Fruit fly (Drosophila melanogaster) whole organism, embryonic: ENCODE data around the gene ATPsyngamma.

Source experiments
- Asciz ChIP-seq: fragments of 200-800 bp; sonication (Bioruptor generic); optimal IDR thresholded peaks from 2 replicates; lab custom pipeline; 2017; ENCODE audit warnings: missing biosample characterization, mild to moderate bottlenecking, missing genetic modification characterization, missing genetic modification reagents
- Bgb ChIP-seq: fragments of 200-800 bp; sonication (Bioruptor generic); IDR thresholded peaks from 2 replicates; pipeline ENCODE4 v1.3.6; 2022; ENCODE audit warnings: missing biosample characterization, missing genetic modification characterization; ENCODE audit not compliant: partially characterized antibody
- CG10462 ChIP-seq: fragments of 200-800 bp; sonication (Bioruptor generic); optimal IDR thresholded peaks from 2 replicates; lab custom pipeline; 2016; ENCODE audit warnings: missing biosample characterization, missing genetic modification characterization
- CG11723 ChIP-seq: fragments of 200-800 bp; sonication (Bioruptor generic); optimal IDR thresholded peaks from 2 replicates; lab custom pipeline; 2017; ENCODE audit warnings: missing biosample characterization, mild to moderate bottlenecking, missing genetic modification characterization
- CG13287 ChIP-seq: fragments of 200-800 bp; sonication (Bioruptor generic); IDR thresholded peaks from 2 replicates; pipeline ENCODE4 v1.3.6; 2022; ENCODE audit warnings: missing biosample characterization, missing genetic modification characterization; ENCODE audit not compliant: partially characterized antibody
- CG15601 ChIP-seq: fragments of 200-800 bp; sonication (Bioruptor generic); optimal IDR thresholded peaks from 3 replicates; lab custom pipeline; 2019; ENCODE audit warnings: missing biosample characterization, mild to moderate bottlenecking, missing genetic modification characterization, moderate library complexity
- CG17328 ChIP-seq: fragments of 200-800 bp; sonication (Bioruptor generic); IDR thresholded peaks from 2 replicates; pipeline ENCODE4 v1.3.6; 2022; ENCODE audit warnings: missing biosample characterization, missing genetic modification characterization
- CG18599 ChIP-seq: fragments of 200-800 bp; sonication (Bioruptor generic); optimal IDR thresholded peaks from 3 replicates; lab custom pipeline; 2017; ENCODE audit warnings: missing biosample characterization, missing genetic modification characterization, mild to moderate bottlenecking, moderate library complexity, missing genetic modification reagents
- CG2199 ChIP-seq: fragments of 200-800 bp; sonication (Bioruptor generic); IDR thresholded peaks from 3 replicates; pipeline ENCODE4 v1.3.6; 2022; ENCODE audit warnings: missing biosample characterization, missing genetic modification characterization
- CG2712 ChIP-seq: fragments of 200-800 bp; optimal IDR thresholded peaks from 3 replicates; lab custom pipeline; 2019; ENCODE audit warnings: missing biosample characterization, mild to moderate bottlenecking, missing genetic modification characterization, moderate library complexity
- CG3065 ChIP-seq: fragments of 200-800 bp; sonication (Bioruptor generic); optimal IDR thresholded peaks from 2 replicates; lab custom pipeline; 2016; ENCODE audit warnings: missing biosample characterization, missing genetic modification characterization
- CG3726 ChIP-seq: fragments of 200-800 bp; sonication (Bioruptor generic); IDR thresholded peaks from 3 replicates; pipeline ENCODE4, ENCODE4 v1.3.6; 2022; ENCODE audit warnings: missing biosample characterization, missing genetic modification characterization
- CG42726 ChIP-seq: fragments of 200-800 bp; sonication (Bioruptor generic); IDR thresholded peaks from 2 replicates; pipeline ENCODE4 v1.3.6; 2022; ENCODE audit warnings: missing biosample characterization, missing genetic modification characterization; ENCODE audit not compliant: partially characterized antibody
- CG6854 ChIP-seq: fragments of 200-800 bp; sonication (Bioruptor generic); optimal IDR thresholded peaks from 3 replicates; lab custom pipeline; 2017; ENCODE audit warnings: missing biosample characterization, mild to moderate bottlenecking, missing genetic modification characterization
- CG7839 ChIP-seq: fragments of 200-800 bp; sonication (Bioruptor generic); optimal IDR thresholded peaks from 3 replicates; lab custom pipeline; 2018; ENCODE audit warnings: missing biosample characterization, mild to moderate bottlenecking, missing genetic modification characterization, moderate library complexity
- D19A ChIP-seq: fragments of 200-800 bp; optimal IDR thresholded peaks from 3 replicates; lab custom pipeline; 2019; ENCODE audit warnings: missing biosample characterization, mild to moderate bottlenecking, missing genetic modification characterization, moderate library complexity
- Eip74EF ChIP-seq, 2 experiments: fragments of 200-800 bp in 1 of 2; fragments of >200 bp in 1 of 2; sonication (Bioruptor generic) in 1 of 2; optimal IDR thresholded peaks; 2 replicates each; lab custom pipeline; 2017 to 2019; ENCODE audit warnings: missing biosample characterization in 2 of 2, missing genetic modification characterization in 2 of 2, mild to moderate bottlenecking in 1 of 2, moderate library complexity in 1 of 2
- HLH3B ChIP-seq: fragments of 200-800 bp; sonication (Bioruptor generic); IDR thresholded peaks from 2 replicates; pipeline ENCODE4 v1.3.6; 2022; ENCODE audit warnings: missing biosample characterization, missing genetic modification characterization
- Hr39 ChIP-seq: fragments of >200 bp; optimal IDR thresholded peaks from 2 replicates; lab custom pipeline; 2017
- MESR4 ChIP-seq: fragments of 200-800 bp; sonication (Bioruptor generic); optimal IDR thresholded peaks from 2 replicates; lab custom pipeline; 2018; ENCODE audit warnings: missing biosample characterization, mild to moderate bottlenecking, missing genetic modification characterization, moderate library complexity
- Mes4 ChIP-seq: fragments of 200-800 bp; sonication (Bioruptor generic); optimal IDR thresholded peaks from 2 replicates; lab custom pipeline; 2016; ENCODE audit warnings: missing biosample characterization, missing genetic modification characterization
- NC2α ChIP-seq: fragments of 200-800 bp; sonication (Bioruptor generic); optimal IDR thresholded peaks from 2 replicates; lab custom pipeline; 2016; ENCODE audit warnings: missing biosample characterization, missing genetic modification characterization
- Pdp1 ChIP-seq, 2 experiments: fragments of 200-800 bp; sonication (Bioruptor generic); optimal IDR thresholded peaks; 3 replicates each; lab custom pipeline; 2016; ENCODE audit warnings: missing biosample characterization in 2 of 2, missing genetic modification characterization in 2 of 2, mild to moderate bottlenecking in 1 of 2, moderate library complexity in 1 of 2
- Six4 ChIP-seq: fragments of 200-800 bp; sonication (Bioruptor generic); optimal IDR thresholded peaks from 2 replicates; lab custom pipeline; 2016; ENCODE audit warnings: missing biosample characterization, missing genetic modification characterization
- Sry-δ ChIP-seq: fragments of 200-800 bp; sonication (Bioruptor generic); optimal IDR thresholded peaks from 2 replicates; lab custom pipeline; 2016; ENCODE audit warnings: missing biosample characterization, missing genetic modification characterization
- TFAM ChIP-seq: fragments of 200-800 bp; sonication (Bioruptor generic); optimal IDR thresholded peaks from 2 replicates; lab custom pipeline; 2017; ENCODE audit warnings: missing biosample characterization, missing genetic modification characterization, inconsistent platforms
- Vsx1 ChIP-seq: fragments of 200-800 bp; sonication (Bioruptor generic); optimal IDR thresholded peaks from 2 replicates; lab custom pipeline; 2017; ENCODE audit warnings: missing biosample characterization, mild to moderate bottlenecking, missing genetic modification characterization, missing genetic modification reagents
- cg ChIP-seq: fragments of 200-800 bp; sonication (Bioruptor generic); optimal IDR thresholded peaks from 3 replicates; lab custom pipeline; 2019; ENCODE audit warnings: missing biosample characterization, mild to moderate bottlenecking, missing genetic modification characterization, moderate library complexity
- chinmo ChIP-seq: fragments of 200-800 bp; sonication (Bioruptor generic); IDR thresholded peaks from 4 replicates; pipeline ENCODE4 v1.3.6; 2022; ENCODE audit warnings: missing biosample characterization, missing genetic modification characterization; ENCODE audit not compliant: partially characterized antibody
- croc ChIP-seq: fragments of 200-800 bp; sonication (Bioruptor generic); conservative IDR thresholded peaks from 3 replicates; pipeline ENCODE4 v1.3.6; 2022; ENCODE audit warnings: missing biosample characterization, missing genetic modification characterization
- dimm ChIP-seq: fragments of 200-800 bp; sonication (Bioruptor generic); IDR thresholded peaks from 2 replicates; pipeline ENCODE4 v1.3.6; 2022; ENCODE audit warnings: missing biosample characterization, missing genetic modification characterization
- fd102C ChIP-seq: fragments of 200-800 bp; sonication (Bioruptor generic); optimal IDR thresholded peaks from 2 replicates; lab custom pipeline; 2018; ENCODE audit warnings: missing biosample characterization, mild to moderate bottlenecking, missing genetic modification characterization, moderate library complexity
- gfzf ChIP-seq: fragments of 200-800 bp; sonication (Bioruptor generic); optimal IDR thresholded peaks from 2 replicates; lab custom pipeline; 2016; ENCODE audit warnings: missing biosample characterization, mild to moderate bottlenecking, missing genetic modification characterization, moderate library complexity
- ham ChIP-seq: fragments of 200-800 bp; sonication (Bioruptor generic); IDR thresholded peaks from 2 replicates; pipeline ENCODE4 v1.3.6; 2022; ENCODE audit warnings: missing biosample characterization, missing genetic modification characterization
- hb ChIP-seq: fragments of 200-800 bp; sonication (Bioruptor generic); IDR thresholded peaks from 3 replicates; pipeline ENCODE4 v1.3.6; 2022; ENCODE audit warnings: missing biosample characterization, missing genetic modification characterization; ENCODE audit not compliant: partially characterized antibody
- nau ChIP-seq: fragments of 200-800 bp; sonication (Bioruptor generic); optimal IDR thresholded peaks from 3 replicates; lab custom pipeline; 2017; ENCODE audit warnings: missing biosample characterization, mild to moderate bottlenecking, missing genetic modification characterization, missing genetic modification reagents
- nmo ChIP-seq: fragments of 200-800 bp; sonication (Bioruptor generic); optimal IDR thresholded peaks from 2 replicates; lab custom pipeline; 2018; ENCODE audit warnings: missing biosample characterization, mild to moderate bottlenecking, missing genetic modification characterization, moderate library complexity
- pho ChIP-seq: fragments of 200-800 bp; sonication (Bioruptor generic); optimal IDR thresholded peaks from 2 replicates; lab custom pipeline; 2016; ENCODE audit warnings: missing biosample characterization, missing genetic modification characterization
- pros ChIP-seq: fragments of 200-800 bp; sonication (Bioruptor generic); optimal IDR thresholded peaks from 3 replicates; lab custom pipeline; 2019; ENCODE audit warnings: missing biosample characterization, mild to moderate bottlenecking, missing genetic modification characterization, moderate library complexity
- sc ChIP-seq, 3 experiments: fragments of >200 bp in 2 of 3; fragments of 200-800 bp in 1 of 3; sonication (Bioruptor generic) in 1 of 3; optimal IDR thresholded peaks; 2 replicates in 2 of 3; 3 replicates in 1 of 3; lab custom pipeline; 2017; ENCODE audit warnings: mild to moderate bottlenecking in 1 of 3, missing biosample characterization in 1 of 3, missing genetic modification characterization in 1 of 3, missing genetic modification reagents in 1 of 3
- seq ChIP-seq: fragments of 200-800 bp; sonication (Bioruptor generic); IDR thresholded peaks from 2 replicates; pipeline ENCODE4 v1.3.6; 2022; ENCODE audit warnings: missing biosample characterization, missing genetic modification characterization
- slbo ChIP-seq: fragments of 200-800 bp; sonication (Bioruptor generic); IDR thresholded peaks from 2 replicates; pipeline ENCODE4 v1.3.6; 2022; ENCODE audit warnings: missing biosample characterization, missing genetic modification characterization
- sna ChIP-seq: fragments of 200-800 bp; sonication (Bioruptor generic); IDR thresholded peaks from 2 replicates; pipeline ENCODE4 v1.3.6; 2022; ENCODE audit warnings: missing biosample characterization, missing genetic modification characterization; ENCODE audit not compliant: partially characterized antibody
- tap ChIP-seq: fragments of 200-800 bp; optimal IDR thresholded peaks from 3 replicates; lab custom pipeline; 2019; ENCODE audit warnings: missing biosample characterization, mild to moderate bottlenecking, missing genetic modification characterization, moderate library complexity
- tup ChIP-seq: fragments of 200-800 bp; sonication (Bioruptor generic); optimal IDR thresholded peaks from 2 replicates; lab custom pipeline; 2016; ENCODE audit warnings: missing biosample characterization, mild to moderate bottlenecking, missing genetic modification characterization, moderate library complexity
- unpg ChIP-seq: fragments of 200-800 bp; sonication (Bioruptor generic); optimal IDR thresholded peaks from 3 replicates; lab custom pipeline; 2018; ENCODE audit warnings: missing biosample characterization, mild to moderate bottlenecking, missing genetic modification characterization, moderate library complexity
- yki ChIP-seq: fragments of >200 bp; optimal IDR thresholded peaks from 3 replicates; lab custom pipeline; 2018

The ATPsyngamma gene

DNA sequence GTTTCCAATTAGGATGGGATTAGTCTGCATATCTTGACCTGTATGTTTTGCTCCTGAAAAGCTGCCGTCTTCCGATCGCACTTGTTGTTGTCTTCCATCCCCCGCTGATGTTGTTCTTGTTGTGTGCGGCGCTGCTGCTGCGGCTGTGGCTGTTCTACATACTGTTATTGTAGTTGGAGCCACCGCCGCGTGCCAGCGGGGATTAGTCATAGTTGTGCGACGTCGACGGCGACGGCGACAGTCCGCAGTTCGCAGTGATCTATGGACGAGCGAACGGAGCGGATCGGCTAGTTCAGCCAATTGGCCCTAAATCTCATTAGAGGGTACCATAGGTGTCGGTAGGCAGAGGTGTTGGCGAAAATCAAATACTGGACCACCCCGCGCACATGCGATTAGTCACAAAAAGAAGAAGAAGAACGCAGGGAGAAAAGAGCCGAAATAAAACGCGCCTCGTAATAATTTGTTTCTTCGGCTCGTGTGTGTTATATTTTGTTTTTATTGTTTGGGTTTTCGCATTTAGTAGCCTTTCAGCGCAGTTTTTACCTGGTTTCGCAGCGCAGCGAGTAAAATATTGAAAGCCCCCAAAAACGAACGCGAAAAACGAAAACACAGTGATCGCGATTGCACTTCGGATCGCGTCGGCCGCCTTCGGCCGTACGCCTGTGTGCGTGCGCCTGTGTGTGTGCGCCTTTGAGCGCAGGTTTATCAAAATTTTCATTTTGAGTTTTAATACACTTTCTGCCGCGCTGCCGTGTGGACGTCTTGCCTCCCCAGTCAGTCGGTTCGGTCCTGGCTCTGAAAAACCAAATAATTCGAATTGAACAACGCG lies 16.5 kb upstream of the ATPsyngamma start, which contains the start of gene kay (continued):
- peak; percentile 33; the same call in 1 of the 2 replicates for TF ChIP-seq Bgb
- no peak for TF ChIP-seq NC2α (GFP tag; lab: Kevin White, UChicago)
- no peak for TF ChIP-seq fd102C (GFP tag; lab: Kevin White, UChicago)
- TF ChIP-seq D19A (tag; lab: Kevin White, UChicago): peak; percentile 29
- TF ChIP-seq CG13287 (GFP tag; lab: Robert Waterston, UW): 0 out of 2 replicates have a peak, but pooled peaks have one; percentile 7
- TF ChIP-seq Hr39: peak; percentile 97
- TF ChIP-seq Pdp1 (GFP tag; optimal IDR thresholded peaks at IDR 0.05; lab: Kevin White, UChicago): no peak
- no peak for TF ChIP-seq Eip74EF (GFP tag; optimal IDR thresholded peaks at IDR 0.05; lab: Kevin White, UChicago)
- no peak for TF ChIP-seq ham (GFP tag; lab: Robert Waterston, UW)
- TF ChIP-seq Mes4 (GFP tag; lab: Kevin White, UChicago): no peak
- TF ChIP-seq CG3065: no peak
- TF ChIP-seq Asciz (GFP tag; lab: Kevin White, UChicago): no peak
- TF ChIP-seq CG18599 (GFP tag; lab: Kevin White, UChicago): no peak
- no peak for TF ChIP-seq tap
- no peak for TF ChIP-seq nmo (GFP tag; lab: Kevin White, UChicago)
- TF ChIP-seq CG42726 (GFP tag; lab: Robert Waterston, UW): 0 out of 2 replicates have a peak, but pooled peaks have one; percentile 19
- no peak for TF ChIP-seq MESR4 (GFP tag; lab: Kevin White, UChicago)
- TF ChIP-seq gfzf (GFP tag; lab: Kevin White, UChicago): no peak
- no peak for TF ChIP-seq pros (GFP tag; lab: Kevin White, UChicago)
- no peak for TF ChIP-seq sna
- TF ChIP-seq Sry-δ (GFP tag; lab: Kevin White, UChicago): no peak
- TF ChIP-seq CG2199 (GFP tag; lab: Robert Waterston, UW): peak; percentile 39; the same call in 1 of the 3 replicates
- no peak for TF ChIP-seq hb (GFP tag; lab: Robert Waterston, UW)
- TF ChIP-seq HLH3B (GFP tag; lab: Robert Waterston, UW): no peak
- TF ChIP-seq CG11723 (GFP tag; lab: Kevin White, UChicago): no peak
- TF ChIP-seq chinmo (GFP tag; lab: Robert Waterston, UW): 0 out of 4 replicates have a peak, but pooled peaks have one; percentile 47
- no peak for TF ChIP-seq seq (GFP tag; lab: Robert Waterston, UW)
- no peak for TF ChIP-seq CG6854 (GFP tag; lab: Kevin White, UChicago)
- TF ChIP-seq CG10462 (GFP tag; lab: Kevin White, UChicago): no peak
- TF ChIP-seq nau (GFP tag; lab: Kevin White, UChicago): no peak
- TF ChIP-seq CG7839: no peak
- TF ChIP-seq dimm (GFP tag; lab: Robert Waterston, UW): no peak
- TF ChIP-seq TFAM (GFP tag; lab: Kevin White, UChicago): no peak
- no peak for TF ChIP-seq CG3726 (GFP tag; lab: Robert Waterston, UW)
- no peak for TF ChIP-seq tup
- TF ChIP-seq cg (GFP tag; lab: Kevin White, UChicago): peak; percentile 49
- TF ChIP-seq croc (GFP tag; lab: Robert Waterston, UW): no peak
- no peak for TF ChIP-seq pho (GFP tag; lab: Kevin White, UChicago)
- TF ChIP-seq Six4 (GFP tag; lab: Kevin White, UChicago): no peak
- TF ChIP-seq yki (lab: Kevin White, UChicago): no peak
- no peak for TF ChIP-seq sc (optimal IDR thresholded peaks at IDR 0.05; lab: Kevin White, UChicago)
- no peak for TF ChIP-seq sc (GFP tag; optimal IDR thresholded peaks at IDR 0.05; lab: Kevin White, UChicago)
- TF ChIP-seq CG15601 (tag; lab: Kevin White, UChicago): no peak
- no peak for TF ChIP-seq unpg
- no peak for TF ChIP-seq CG17328 (GFP tag; lab: Robert Waterston, UW)
- no peak for TF ChIP-seq Vsx1 (GFP tag; lab: Kevin White, UChicago)
- TF ChIP-seq CG2712: no peak
- TF ChIP-seq slbo (GFP tag; lab: Robert Waterston, UW): peak; percentile 25; the same call in 1 of the 2 replicates
